Fruit fly (Drosophila melanogaster) whole organism, embryonic: ENCODE measurements around the gene CG14537.
A peak's percentile ranks its signal among the peaks of the same experiment; 100 is the strongest.

ENCODE experiments used
- Atf3 ChIP-seq: fragments of 200-800 bp; sonication (Bioruptor generic); optimal IDR thresholded peaks from 3 replicates; lab custom pipeline; 2016; ENCODE audit warnings: missing biosample characterization, missing genetic modification characterization
- Awh ChIP-seq: fragments of 200-800 bp; sonication (Bioruptor generic); IDR thresholded peaks from 2 replicates; pipeline ENCODE4, ENCODE4 v1.3.6; 2022; ENCODE audit warnings: missing biosample characterization, missing genetic modification characterization
- CG10147 ChIP-seq: fragments of 200-800 bp; sonication (Bioruptor generic); optimal IDR thresholded peaks from 2 replicates; lab custom pipeline; 2019; ENCODE audit warnings: missing biosample characterization, mild to moderate bottlenecking, missing genetic modification characterization, moderate library complexity
- CG10267 ChIP-seq: fragments of 200-800 bp; sonication (Bioruptor generic); optimal IDR thresholded peaks from 2 replicates; lab custom pipeline; 2018; ENCODE audit warnings: missing biosample characterization, mild to moderate bottlenecking, missing genetic modification characterization, moderate library complexity
- CG10366 ChIP-seq: fragments of 200-800 bp; sonication (Bioruptor generic); IDR thresholded peaks from 2 replicates; pipeline ENCODE4 v1.3.6; 2022; ENCODE audit warnings: missing biosample characterization, missing genetic modification characterization
- CG12104 ChIP-seq: fragments of 200-800 bp; sonication (Bioruptor generic); optimal IDR thresholded peaks from 3 replicates; lab custom pipeline; 2016; ENCODE audit warnings: missing biosample characterization, missing genetic modification characterization
- CG12744 ChIP-seq: fragments of 200-800 bp; sonication (Bioruptor generic); optimal IDR thresholded peaks from 2 replicates; lab custom pipeline; 2016; ENCODE audit warnings: missing biosample characterization, missing genetic modification characterization
- CG13296 ChIP-seq: fragments of 200-800 bp; sonication (Bioruptor generic); optimal IDR thresholded peaks from 3 replicates; lab custom pipeline; 2018; ENCODE audit warnings: missing biosample characterization, mild to moderate bottlenecking, missing genetic modification characterization
- CG1529 ChIP-seq: fragments of 200-800 bp; sonication (Bioruptor generic); optimal IDR thresholded peaks from 3 replicates; lab custom pipeline; 2018; ENCODE audit warnings: missing biosample characterization, missing genetic modification characterization
- CG17359 ChIP-seq: fragments of 200-800 bp; sonication (Bioruptor generic); optimal IDR thresholded peaks from 3 replicates; lab custom pipeline; 2018; ENCODE audit warnings: missing biosample characterization, mild to moderate bottlenecking, missing genetic modification characterization, moderate library complexity
- CG2678 ChIP-seq: fragments of 200-800 bp; sonication (Bioruptor generic); optimal IDR thresholded peaks from 3 replicates; lab custom pipeline; 2019; ENCODE audit warnings: missing biosample characterization, mild to moderate bottlenecking, missing genetic modification characterization, moderate library complexity
- CG32532 ChIP-seq: fragments of 200-800 bp; sonication (Bioruptor generic); IDR thresholded peaks from 2 replicates; pipeline ENCODE4 v1.3.6; 2022; ENCODE audit warnings: missing biosample characterization, missing genetic modification characterization
- CG32772 ChIP-seq: fragments of 200-800 bp; sonication (Bioruptor generic); IDR thresholded peaks from 2 replicates; pipeline ENCODE4 v1.3.6; 2022; ENCODE audit warnings: missing biosample characterization, missing genetic modification characterization
- CG34422 ChIP-seq: fragments of 200-800 bp; sonication (Bioruptor generic); IDR thresholded peaks from 3 replicates; pipeline ENCODE4 v1.3.6; 2022; ENCODE audit warnings: missing biosample characterization, missing genetic modification characterization
- CG4360 ChIP-seq: fragments of 200-800 bp; sonication (Bioruptor generic); IDR thresholded peaks from 2 replicates; pipeline ENCODE4 v1.3.6; 2022; ENCODE audit warnings: missing biosample characterization, missing genetic modification characterization
- CG4730 ChIP-seq: fragments of 200-800 bp; sonication (Bioruptor generic); IDR thresholded peaks from 2 replicates; pipeline ENCODE4 v1.3.6; 2022; ENCODE audit warnings: missing biosample characterization, missing genetic modification characterization
- CG6175 ChIP-seq: fragments of 200-800 bp; sonication (Bioruptor generic); IDR thresholded peaks from 3 replicates; pipeline ENCODE4 v1.3.6; 2022; ENCODE audit warnings: missing biosample characterization, missing genetic modification characterization
- CG6654 ChIP-seq: fragments of 200-800 bp; sonication (Bioruptor generic); optimal IDR thresholded peaks from 2 replicates; lab custom pipeline; 2017; ENCODE audit warnings: missing biosample characterization, mild to moderate bottlenecking, missing genetic modification characterization
- CG7987 ChIP-seq: fragments of 200-800 bp; sonication (Bioruptor generic); optimal IDR thresholded peaks from 2 replicates; lab custom pipeline; 2018; ENCODE audit warnings: missing biosample characterization, mild to moderate bottlenecking, missing genetic modification characterization, moderate library complexity
- CG9727 ChIP-seq: fragments of 200-800 bp; sonication (Bioruptor generic); optimal IDR thresholded peaks from 3 replicates; lab custom pipeline; 2017; ENCODE audit warnings: missing biosample characterization, mild to moderate bottlenecking, missing genetic modification characterization
- CG9817 ChIP-seq: fragments of 200-800 bp; sonication (Bioruptor generic); optimal IDR thresholded peaks from 2 replicates; lab custom pipeline; 2018; ENCODE audit warnings: missing biosample characterization, mild to moderate bottlenecking, missing genetic modification characterization, moderate library complexity
- Chrac-16 ChIP-seq: fragments of 200-800 bp; sonication (Bioruptor generic); optimal IDR thresholded peaks from 3 replicates; lab custom pipeline; 2016; ENCODE audit warnings: missing biosample characterization, missing genetic modification characterization
- CrebB ChIP-seq: fragments of 200-800 bp; sonication (Bioruptor generic); optimal IDR thresholded peaks from 3 replicates; lab custom pipeline; 2018; ENCODE audit warnings: missing biosample characterization, mild to moderate bottlenecking, missing genetic modification characterization
- Eip74EF ChIP-seq, 2 experiments: fragments of 200-800 bp in 1 of 2; fragments of >200 bp in 1 of 2; sonication (Bioruptor generic) in 1 of 2; optimal IDR thresholded peaks; 2 replicates each; lab custom pipeline; 2017 to 2019; ENCODE audit warnings: missing biosample characterization in 2 of 2, missing genetic modification characterization in 2 of 2, mild to moderate bottlenecking in 1 of 2, moderate library complexity in 1 of 2
- Ets97D ChIP-seq: fragments of 200-800 bp; sonication (Bioruptor generic); optimal IDR thresholded peaks from 3 replicates; lab custom pipeline; 2016; ENCODE audit warnings: missing biosample characterization, missing genetic modification characterization
- Fer1 ChIP-seq: fragments of 200-800 bp; sonication (Bioruptor generic); optimal IDR thresholded peaks from 2 replicates; lab custom pipeline; 2017; ENCODE audit warnings: missing biosample characterization, mild to moderate bottlenecking, missing genetic modification characterization
- Fer3 ChIP-seq: fragments of 200-800 bp; sonication (Bioruptor generic); optimal IDR thresholded peaks from 2 replicates; lab custom pipeline; 2018; ENCODE audit warnings: missing biosample characterization, mild to moderate bottlenecking, missing genetic modification characterization, moderate library complexity
- HLH4C ChIP-seq: fragments of 200-800 bp; sonication (Bioruptor generic); IDR thresholded peaks from 3 replicates; pipeline ENCODE4 v1.3.6; 2022; ENCODE audit warnings: missing biosample characterization, missing genetic modification characterization; ENCODE audit not compliant: partially characterized antibody
- HLH54F ChIP-seq: fragments of 200-800 bp; sonication (Bioruptor generic); optimal IDR thresholded peaks from 3 replicates; lab custom pipeline; 2016; ENCODE audit warnings: missing biosample characterization, missing genetic modification characterization
- Mrtf ChIP-seq: fragments of 200-800 bp; sonication (Bioruptor generic); IDR thresholded peaks from 3 replicates; pipeline ENCODE4 v1.3.6; 2022; ENCODE audit warnings: missing biosample characterization, missing genetic modification characterization
- NC2α ChIP-seq: fragments of 200-800 bp; sonication (Bioruptor generic); optimal IDR thresholded peaks from 2 replicates; lab custom pipeline; 2016; ENCODE audit warnings: missing biosample characterization, missing genetic modification characterization
- Nf-YA ChIP-seq: fragments of 200-800 bp; sonication (Bioruptor generic); IDR thresholded peaks from 2 replicates; pipeline ENCODE4 v1.3.6; 2022; ENCODE audit warnings: missing biosample characterization, missing genetic modification characterization
- Nf-YB ChIP-seq: fragments of 200-800 bp; sonication (Bioruptor generic); optimal IDR thresholded peaks from 3 replicates; lab custom pipeline; 2019; ENCODE audit warnings: missing biosample characterization, mild to moderate bottlenecking, missing genetic modification characterization, moderate library complexity
- Spps ChIP-seq: fragments of 200-800 bp; sonication (Bioruptor generic); optimal IDR thresholded peaks from 2 replicates; lab custom pipeline; 2018; ENCODE audit warnings: missing biosample characterization, mild to moderate bottlenecking, missing genetic modification characterization
- aop ChIP-seq: fragments of 200-800 bp; sonication (Bioruptor generic); IDR thresholded peaks from 2 replicates; pipeline ENCODE4 v1.3.6; 2022; ENCODE audit warnings: missing biosample characterization, missing genetic modification characterization
- bigmax ChIP-seq: fragments of 200-800 bp; sonication (Bioruptor generic); optimal IDR thresholded peaks from 2 replicates; lab custom pipeline; 2018; ENCODE audit warnings: missing biosample characterization, mild to moderate bottlenecking, missing genetic modification characterization
- corto ChIP-seq: fragments of 200-800 bp; sonication (Bioruptor generic); optimal IDR thresholded peaks from 2 replicates; lab custom pipeline; 2016; ENCODE audit warnings: missing biosample characterization, mild to moderate bottlenecking, missing genetic modification characterization, moderate library complexity
- en ChIP-seq: fragments of 200-800 bp; sonication (Bioruptor generic); optimal IDR thresholded peaks from 2 replicates; lab custom pipeline; 2016; ENCODE audit warnings: missing biosample characterization, missing genetic modification characterization
- eyg ChIP-seq: fragments of 200-800 bp; sonication (Bioruptor generic); optimal IDR thresholded peaks from 3 replicates; lab custom pipeline; 2016; ENCODE audit warnings: missing biosample characterization, missing genetic modification characterization
- ftz-f1 ChIP-seq: fragments of 200-800 bp; sonication (Bioruptor generic); optimal IDR thresholded peaks from 2 replicates; lab custom pipeline; 2016; ENCODE audit warnings: missing biosample characterization, missing genetic modification characterization
- hth ChIP-seq: fragments of >200 bp; optimal IDR thresholded peaks from 2 replicates; lab custom pipeline; 2017; ENCODE audit warnings: inconsistent platforms
- lola ChIP-seq, 3 experiments: fragments of >200 bp in 2 of 3; fragments of 200-800 bp in 1 of 3; sonication (Bioruptor generic) in 1 of 3; optimal IDR thresholded peaks; 2 replicates each; lab custom pipeline; 2017 to 2019; ENCODE audit warnings: missing biosample characterization in 3 of 3, missing genetic modification characterization in 3 of 3, mild to moderate bottlenecking in 1 of 3, moderate library complexity in 1 of 3
- maf-S ChIP-seq: fragments of 200-800 bp; sonication (Bioruptor generic); optimal IDR thresholded peaks from 2 replicates; lab custom pipeline; 2016; ENCODE audit warnings: missing biosample characterization, missing genetic modification characterization
- nom ChIP-seq: fragments of 200-800 bp; sonication (Bioruptor generic); optimal IDR thresholded peaks from 2 replicates; lab custom pipeline; 2017; ENCODE audit warnings: missing biosample characterization, missing genetic modification characterization, mild to moderate bottlenecking, moderate library complexity, missing genetic modification reagents
- pan ChIP-seq, 4 experiments: fragments of >200 bp in 3 of 4; fragments of 200-800 bp in 1 of 4; sonication (Bioruptor generic) in 1 of 4; optimal IDR thresholded peaks in 3 of 4; IDR thresholded peaks in 1 of 4; 2 replicates each; pipeline versions ENCODE4 v1.3.6 to Lab custom; 2017 to 2022; ENCODE audit warnings: missing biosample characterization in 2 of 4, missing genetic modification characterization in 2 of 4, mixed read lengths in 1 of 4
- peb ChIP-seq: fragments of 200-800 bp; sonication (Bioruptor generic); IDR thresholded peaks from 2 replicates; pipeline ENCODE4 v1.3.6; 2022; ENCODE audit warnings: missing biosample characterization, missing genetic modification characterization
- sug ChIP-seq: fragments of 200-800 bp; optimal IDR thresholded peaks from 2 replicates; lab custom pipeline; 2019; ENCODE audit warnings: missing biosample characterization, mild to moderate bottlenecking, missing genetic modification characterization, moderate library complexity
- vvl ChIP-seq: fragments of 200-800 bp; sonication (Bioruptor generic); IDR thresholded peaks from 2 replicates; pipeline ENCODE4 v1.3.6; 2022; ENCODE audit warnings: missing biosample characterization, missing genetic modification characterization
- wek ChIP-seq: fragments of 200-800 bp; sonication (Bioruptor generic); optimal IDR thresholded peaks from 3 replicates; lab custom pipeline; 2018; ENCODE audit warnings: missing biosample characterization, mild to moderate bottlenecking, missing genetic modification characterization, moderate library complexity
- z ChIP-seq: fragments of 200-800 bp; sonication (Bioruptor generic); IDR thresholded peaks from 3 replicates; pipeline ENCODE4 v1.3.6; 2022; ENCODE audit warnings: missing biosample characterization, missing genetic modification characterization
- zfh2 ChIP-seq: fragments of 200-800 bp; sonication (Bioruptor generic); optimal IDR thresholded peaks from 2 replicates; lab custom pipeline; 2016; ENCODE audit warnings: missing biosample characterization, missing genetic modification characterization

The CG14537 gene

DNA sequence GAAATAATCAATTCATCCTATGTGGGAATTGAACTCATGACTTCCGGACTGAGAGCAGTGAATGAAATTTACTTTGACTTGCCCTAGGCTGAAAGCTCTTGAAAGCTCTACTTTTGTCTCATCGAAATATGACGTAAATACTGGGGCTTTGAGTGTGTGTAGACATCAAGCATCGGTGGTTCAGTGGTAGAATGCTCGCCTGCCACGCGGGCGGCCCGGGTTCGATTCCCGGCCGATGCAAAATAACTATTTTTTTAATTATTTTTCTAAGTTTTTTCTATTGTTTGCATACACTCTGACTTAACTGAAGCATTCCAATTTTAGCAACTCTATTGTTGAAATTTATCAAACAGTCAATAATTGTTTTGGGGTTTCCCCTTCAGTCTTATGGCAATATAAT, 32.4 kb downstream of the CG14537 start (continued):
- TF ChIP-seq pan (optimal IDR thresholded peaks at IDR 0.05; lab: Kevin White, UChicago) = no peak
- no peak for TF ChIP-seq pan (GFP tag; optimal IDR thresholded peaks at IDR 0.05 in 1 of 2, IDR thresholded peaks at IDR 0.05 in 1 of 2)
- TF ChIP-seq CG6654 (GFP tag; lab: Kevin White, UChicago) = no peak
- TF ChIP-seq wek (GFP tag; lab: Kevin White, UChicago) = no peak
- no peak for TF ChIP-seq Nf-YB
- TF ChIP-seq Ets97D = no peak
- no peak for TF ChIP-seq peb (GFP tag; lab: Robert Waterston, UW)
- TF ChIP-seq aop (GFP tag; lab: Robert Waterston, UW) = no peak
- no peak for TF ChIP-seq CG17359
- TF ChIP-seq CG9727 (GFP tag; lab: Kevin White, UChicago) = no peak
- no peak for TF ChIP-seq CG1529 (GFP tag; lab: Kevin White, UChicago)
- TF ChIP-seq CG10366 (GFP tag; lab: Robert Waterston, UW) = no peak
- no peak for TF ChIP-seq corto (GFP tag; lab: Kevin White, UChicago)
- no peak for TF ChIP-seq maf-S (GFP tag; lab: Kevin White, UChicago)
- no peak for TF ChIP-seq hth (lab: Kevin White, UChicago)
- no peak for TF ChIP-seq CG32772
- TF ChIP-seq CG10147 = no peak
- no peak for TF ChIP-seq sug (tag; lab: Kevin White, UChicago)
- TF ChIP-seq Chrac-16 (GFP tag; lab: Kevin White, UChicago) = no peak
- TF ChIP-seq NC2α (GFP tag; lab: Kevin White, UChicago) = no peak

DNA sequence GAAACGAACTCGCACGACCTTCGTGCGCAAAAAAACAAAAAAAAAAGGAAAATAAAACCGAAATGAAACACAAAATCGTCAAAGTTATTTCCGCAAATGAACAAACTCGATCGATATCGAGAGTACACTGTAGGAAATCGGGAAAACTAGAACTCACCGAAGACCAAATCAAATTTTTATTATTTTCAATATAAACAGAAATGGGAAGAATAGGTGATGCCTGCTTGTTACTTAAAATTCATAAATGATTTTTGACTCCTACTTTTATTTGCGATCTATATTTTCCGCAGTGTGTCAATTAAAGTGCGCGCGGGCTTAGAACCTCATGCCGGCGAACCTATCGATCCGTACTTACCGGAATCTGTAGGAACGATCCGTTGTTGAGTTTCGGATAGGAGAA, 35.4 kb downstream of the CG14537 start:
- no peak for TF ChIP-seq Spps (tag; lab: Kevin White, UChicago)
- TF ChIP-seq CG32532 (GFP tag; lab: Robert Waterston, UW) = peak; percentile 38; the same call in 1 of the 2 replicates
- no peak for TF ChIP-seq CG7987 (GFP tag; lab: Kevin White, UChicago)
- peak; percentile 3 for TF ChIP-seq CG10267
- no peak for TF ChIP-seq CG4730 (GFP tag; lab: Robert Waterston, UW)
- no peak for TF ChIP-seq CG12104 (GFP tag; lab: Kevin White, UChicago)
- no peak for TF ChIP-seq z (GFP tag; lab: Robert Waterston, UW)
- no peak for TF ChIP-seq Nf-YA (GFP tag; lab: Robert Waterston, UW)
- TF ChIP-seq CG17359 = no peak
- TF ChIP-seq CG13296 (GFP tag; lab: Kevin White, UChicago) = no peak
- no peak for TF ChIP-seq HLH54F (GFP tag; lab: Kevin White, UChicago)
- no peak for TF ChIP-seq Mrtf (GFP tag; lab: Robert Waterston, UW)
- no peak for TF ChIP-seq CG34422 (GFP tag; lab: Robert Waterston, UW)
- TF ChIP-seq Eip74EF (GFP tag; optimal IDR thresholded peaks at IDR 0.05; lab: Kevin White, UChicago) = peak in 1 of 2 experiments; percentile 2
- no peak for TF ChIP-seq zfh2 (GFP tag; lab: Kevin White, UChicago)
- TF ChIP-seq Fer1 = no peak
- TF ChIP-seq nom (GFP tag; lab: Kevin White, UChicago) = no peak
- TF ChIP-seq CG9817 (tag; lab: Kevin White, UChicago) = peak; percentile 1
- TF ChIP-seq bigmax (GFP tag; lab: Kevin White, UChicago) = no peak
- TF ChIP-seq Awh (GFP tag; lab: Robert Waterston, UW) = no peak
- TF ChIP-seq CG4360 = no peak
- TF ChIP-seq CG2678 (tag; lab: Kevin White, UChicago) = peak; percentile 39
- no peak for TF ChIP-seq CG6175 (GFP tag; lab: Robert Waterston, UW)
- no peak for TF ChIP-seq HLH4C (GFP tag; lab: Robert Waterston, UW)
- no peak for TF ChIP-seq ftz-f1
- TF ChIP-seq Atf3 (GFP tag; lab: Kevin White, UChicago) = no peak
- no peak for TF ChIP-seq eyg (GFP tag; lab: Kevin White, UChicago)
- TF ChIP-seq vvl = no peak
- TF ChIP-seq CG12744 = no peak
- TF ChIP-seq CrebB (tag; lab: Kevin White, UChicago) = no peak
- no peak for TF ChIP-seq en (GFP tag; lab: Kevin White, UChicago)
- TF ChIP-seq Fer3 = peak; percentile 9
- TF ChIP-seq lola (GFP tag; optimal IDR thresholded peaks at IDR 0.05; lab: Kevin White, UChicago) = no peak
